Worm (Caenorhabditis elegans) whole organism, L4 larva: ENCODE results near the gene srsx-25.

ENCODE experiments used
- T26A8.4 ChIP-seq: fragments of 200-800 bp; sonication (Bioruptor generic); IDR thresholded peaks from 2 replicates; pipeline ENCODE4 v1.3.6; 2022; ENCODE audit warnings: missing genetic modification characterization, missing compliant biosample characterization
- Y5F2A.4 ChIP-seq: fragments of 200-800 bp; sonication (Bioruptor generic); optimal IDR thresholded peaks from 2 replicates; lab custom pipeline; 2018; ENCODE audit warnings: mild to moderate bottlenecking, missing genetic modification characterization, missing compliant biosample characterization
- ceh-28 ChIP-seq: fragments of 150-350 bp; optimal IDR thresholded peaks from 2 replicates; lab custom pipeline; 2014; ENCODE audit warnings: missing biosample characterization, missing genetic modification reagents, missing genetic modification characterization
- ctbp-1 ChIP-seq: fragments of 200-800 bp; sonication (Bioruptor generic); IDR thresholded peaks from 2 replicates; pipeline ENCODE4 v1.3.6; 2022; ENCODE audit warnings: missing genetic modification reagents, missing genetic modification characterization, missing compliant biosample characterization
- egl-27 ChIP-seq: sonication (generic microtip); optimal IDR thresholded peaks from 3 replicates; lab custom pipeline; 2017; ENCODE audit warnings: missing biosample characterization, missing genetic modification reagents, missing genetic modification characterization
- fos-1 ChIP-seq: fragments of 150-350 bp; optimal IDR thresholded peaks from 2 replicates; lab custom pipeline; 2014; ENCODE audit warnings: missing biosample characterization, missing genetic modification characterization
- lin-13 ChIP-seq: fragments of 150-350 bp; optimal IDR thresholded peaks from 2 replicates; lab custom pipeline; 2014; ENCODE audit warnings: missing biosample characterization, missing genetic modification reagents, missing genetic modification characterization
- lsy-2 ChIP-seq, 2 experiments: fragments of 150-350 bp in 1 of 2; sonication (generic microtip) in 1 of 2; optimal IDR thresholded peaks; 2 replicates each; lab custom pipeline; 2014 to 2017; ENCODE audit warnings: missing biosample characterization in 2 of 2, missing genetic modification characterization in 2 of 2
- nhr-10 ChIP-seq: fragments of 150-350 bp; optimal IDR thresholded peaks from 2 replicates; lab custom pipeline; 2014; ENCODE audit warnings: missing biosample characterization, missing genetic modification characterization
- nhr-237 ChIP-seq: sonication (generic microtip); optimal IDR thresholded peaks from 2 replicates; lab custom pipeline; 2017; ENCODE audit warnings: missing biosample characterization, missing genetic modification characterization
- skn-1 ChIP-seq: fragments of 150-350 bp; optimal IDR thresholded peaks from 2 replicates; lab custom pipeline; 2014; ENCODE audit warnings: missing biosample characterization, missing genetic modification characterization
- spr-3 ChIP-seq: fragments of 200-800 bp; sonication (Bioruptor generic); optimal IDR thresholded peaks from 2 replicates; lab custom pipeline; 2018; ENCODE audit warnings: mild to moderate bottlenecking, missing genetic modification characterization, missing compliant biosample characterization
- zag-1 ChIP-seq: fragments of 150-350 bp; optimal IDR thresholded peaks from 2 replicates; lab custom pipeline; 2014; ENCODE audit warnings: missing biosample characterization, missing genetic modification characterization

ce11 chrIV:13412845-13413383 is 47.9 kb downstream of the srsx-25 start, which contains the start of gene gcl-1:
- TF ChIP-seq Y5F2A.4 (GFP tag; lab: Kevin White, UChicago) (no peak), lin-13 (GFP tag; lab: Kevin White, UChicago) (no peak), skn-1 (tag; lab: Kevin White, UChicago) (no peak), nhr-237 (tag; lab: Kevin White, UChicago) (no peak), spr-3 (GFP tag; lab: Kevin White, UChicago) (no peak), ceh-28 (no peak), zag-1 (tag; lab: Kevin White, UChicago) (no peak), lsy-2 (tag; optimal IDR thresholded peaks at IDR 0.05; lab: Kevin White, UChicago) (peak in 1 of 2 experiments; percentile 28), ctbp-1 (no peak), egl-27 (tag; lab: Kevin White, UChicago) (no peak), nhr-10 (no peak), fos-1 (tag; lab: Kevin White, UChicago) (no peak), T26A8.4 (GFP tag; lab: Robert Waterston, UW) (no peak)
